Fruit fly (Drosophila melanogaster) S2 (cell line): ENCODE measurements around the gene Cpsf73.

Experiments used
- CG8478 ChIP-seq: fragments of >200 bp; optimal IDR thresholded peaks from 2 replicates; lab custom pipeline; 2018
- CTCF ChIP-seq, 2 experiments: fragments of >200 bp; optimal IDR thresholded peaks; 2 replicates each; lab custom pipeline; 2018

dm6 chr3R:18681054-18681453 lies 17.7 kb upstream of the Cpsf73 start:
- TF ChIP-seq CTCF (optimal IDR thresholded peaks at IDR 0.05; lab: Kevin White, UChicago) (no peak), CG8478 (no peak)
